Fruit fly (Drosophila melanogaster) Kc167 (cell line): ENCODE measurements around the gene ttm2.

Experiments
- Myc ChIP-seq: fragments of >200 bp; optimal IDR thresholded peaks from 2 replicates; lab custom pipeline; 2017; ENCODE audit warnings: missing external identifiers
- Sin3A ChIP-seq: fragments of >200 bp; optimal IDR thresholded peaks from 2 replicates; lab custom pipeline; 2018; ENCODE audit warnings: missing external identifiers
- h ChIP-seq: fragments of >200 bp; optimal IDR thresholded peaks from 3 replicates; lab custom pipeline; 2018; ENCODE audit warnings: missing external identifiers
- insv ChIP-seq: fragments of >200 bp; optimal IDR thresholded peaks from 3 replicates; lab custom pipeline; 2018; ENCODE audit warnings: missing external identifiers
- psq ChIP-seq: fragments of >200 bp; optimal IDR thresholded peaks from 2 replicates; lab custom pipeline; 2017; ENCODE audit warnings: missing external identifiers
- ttk ChIP-seq: sonication (Bioruptor generic); optimal IDR thresholded peaks from 2 replicates; lab custom pipeline; 2017; ENCODE audit warnings: missing external identifiers

- no peak for TF ChIP-seq psq (lab: Kevin White, UChicago)
- TF ChIP-seq ttk: no peak
- TF ChIP-seq h (lab: Kevin White, UChicago): no peak
- no peak for TF ChIP-seq insv (lab: Kevin White, UChicago)
- no peak for TF ChIP-seq Sin3A
- TF ChIP-seq Myc (lab: Kevin White, UChicago): no peak
Measured at dm6 chr3L:262724-263177, 12.2 kb upstream of the ttm2 start.
